Fruit fly (Drosophila melanogaster) whole organism, adult: ENCODE data around the gene CG9391.

Experiments used
- CG11617 ChIP-seq: fragments of 200-800 bp; sonication (Bioruptor generic); optimal IDR thresholded peaks from 2 replicates; lab custom pipeline; 2017; ENCODE audit warnings: mild to moderate bottlenecking, missing biosample characterization, missing genetic modification reagents, missing genetic modification characterization
- CG12768 ChIP-seq: fragments of 200-800 bp; sonication (Bioruptor generic); optimal IDR thresholded peaks from 2 replicates; lab custom pipeline; 2017; ENCODE audit warnings: missing biosample characterization, missing genetic modification characterization, mild to moderate bottlenecking, moderate library complexity, missing genetic modification reagents
- CG33017 ChIP-seq: fragments of 200-800 bp; sonication (Bioruptor generic); optimal IDR thresholded peaks from 2 replicates; lab custom pipeline; 2018; ENCODE audit warnings: missing biosample characterization, mild to moderate bottlenecking, missing genetic modification characterization, moderate library complexity
- Hr96 ChIP-seq: fragments of 200-800 bp; sonication (Bioruptor generic); optimal IDR thresholded peaks from 2 replicates; lab custom pipeline; 2016; ENCODE audit warnings: missing biosample characterization, missing genetic modification characterization
- cnc ChIP-seq, 2 experiments: fragments of >200 bp; optimal IDR thresholded peaks; 2 replicates each; lab custom pipeline; 2017

dm6 chr3L:21229764-21230163, 38.4 kb downstream of the CG9391 start:
- TF ChIP-seq CG33017 (no peak), CG12768 (GFP tag; lab: Kevin White, UChicago) (no peak), Hr96 (GFP tag; lab: Kevin White, UChicago) (no peak), CG11617 (GFP tag; lab: Kevin White, UChicago) (no peak), cnc (optimal IDR thresholded peaks at IDR 0.05; lab: Kevin White, UChicago) (no peak)
